Fruit fly (Drosophila melanogaster) whole organism, embryonic: ENCODE results near the gene CG17321.

Source experiments
- ATbp ChIP-seq: fragments of 200-800 bp; sonication (Bioruptor generic); optimal IDR thresholded peaks from 2 replicates; lab custom pipeline; 2017; ENCODE audit warnings: missing biosample characterization, mild to moderate bottlenecking, missing genetic modification characterization, missing genetic modification reagents
- Awh ChIP-seq: fragments of 200-800 bp; sonication (Bioruptor generic); IDR thresholded peaks from 2 replicates; pipeline ENCODE4, ENCODE4 v1.3.6; 2022; ENCODE audit warnings: missing biosample characterization, missing genetic modification characterization
- CG10431 ChIP-seq: fragments of 200-800 bp; sonication (Bioruptor generic); optimal IDR thresholded peaks from 3 replicates; lab custom pipeline; 2018; ENCODE audit warnings: missing biosample characterization, mild to moderate bottlenecking, missing genetic modification characterization
- CG10959 ChIP-seq: fragments of 200-800 bp; sonication (Bioruptor generic); IDR thresholded peaks from 2 replicates; pipeline ENCODE4 v1.3.6; 2022; ENCODE audit warnings: missing biosample characterization, missing genetic modification characterization
- CG11695 ChIP-seq: fragments of 200-800 bp; sonication (Bioruptor generic); IDR thresholded peaks from 3 replicates; pipeline ENCODE4 v1.3.6; 2022; ENCODE audit warnings: missing biosample characterization, missing genetic modification characterization
- CG13296 ChIP-seq: fragments of 200-800 bp; sonication (Bioruptor generic); optimal IDR thresholded peaks from 3 replicates; lab custom pipeline; 2018; ENCODE audit warnings: missing biosample characterization, mild to moderate bottlenecking, missing genetic modification characterization
- CG13424 ChIP-seq: fragments of 200-800 bp; sonication (Bioruptor generic); optimal IDR thresholded peaks from 2 replicates; lab custom pipeline; 2019; ENCODE audit warnings: missing biosample characterization, mild to moderate bottlenecking, missing genetic modification characterization, moderate library complexity
- CG13624 ChIP-seq: fragments of 200-800 bp; sonication (Bioruptor generic); optimal IDR thresholded peaks from 2 replicates; lab custom pipeline; 2016; ENCODE audit warnings: missing biosample characterization, missing genetic modification characterization
- CG15011 ChIP-seq: fragments of 200-800 bp; sonication (Bioruptor generic); optimal IDR thresholded peaks from 3 replicates; lab custom pipeline; 2018; ENCODE audit warnings: missing biosample characterization, mild to moderate bottlenecking, missing genetic modification characterization
- CG17359 ChIP-seq: fragments of 200-800 bp; sonication (Bioruptor generic); optimal IDR thresholded peaks from 3 replicates; lab custom pipeline; 2018; ENCODE audit warnings: missing biosample characterization, mild to moderate bottlenecking, missing genetic modification characterization, moderate library complexity
- CG17361 ChIP-seq: fragments of 200-800 bp; sonication (Bioruptor generic); IDR thresholded peaks from 3 replicates; pipeline ENCODE4 v1.3.6; 2022; ENCODE audit warnings: missing biosample characterization, missing genetic modification characterization
- CG17385 ChIP-seq: fragments of 200-800 bp; sonication (Bioruptor generic); optimal IDR thresholded peaks from 3 replicates; lab custom pipeline; 2018; ENCODE audit warnings: missing biosample characterization, mild to moderate bottlenecking, missing genetic modification characterization
- CG17802 ChIP-seq: fragments of 200-800 bp; sonication (Bioruptor generic); optimal IDR thresholded peaks from 2 replicates; lab custom pipeline; 2018; ENCODE audit warnings: missing biosample characterization, mild to moderate bottlenecking, missing genetic modification characterization, moderate library complexity
- CG31441 ChIP-seq: fragments of 200-800 bp; sonication (Bioruptor generic); IDR thresholded peaks from 2 replicates; pipeline ENCODE4 v1.3.6; 2022; ENCODE audit warnings: missing biosample characterization, missing genetic modification characterization
- CG3407 ChIP-seq: fragments of 200-800 bp; sonication (Bioruptor generic); optimal IDR thresholded peaks from 2 replicates; lab custom pipeline; 2018; ENCODE audit warnings: missing biosample characterization, mild to moderate bottlenecking, missing genetic modification characterization
- CG34376 ChIP-seq: fragments of 200-800 bp; sonication (Bioruptor generic); optimal IDR thresholded peaks from 2 replicates; lab custom pipeline; 2018; ENCODE audit warnings: missing biosample characterization, mild to moderate bottlenecking, missing genetic modification characterization
- CG3838 ChIP-seq: fragments of 200-800 bp; sonication (Bioruptor generic); optimal IDR thresholded peaks from 3 replicates; lab custom pipeline; 2016; ENCODE audit warnings: missing biosample characterization, missing genetic modification characterization
- CG5953 ChIP-seq: fragments of 200-800 bp; sonication (Bioruptor generic); IDR thresholded peaks from 2 replicates; pipeline ENCODE4 v1.3.6; 2022; ENCODE audit warnings: missing biosample characterization, missing genetic modification characterization
- CG8478 ChIP-seq: fragments of >200 bp; optimal IDR thresholded peaks from 2 replicates; lab custom pipeline; 2018
- CG8765 ChIP-seq: fragments of 200-800 bp; sonication (Bioruptor generic); IDR thresholded peaks from 2 replicates; pipeline ENCODE4 v1.3.6; 2022; ENCODE audit warnings: missing biosample characterization, missing genetic modification characterization
- CG8924 ChIP-seq: fragments of 200-800 bp; optimal IDR thresholded peaks from 3 replicates; lab custom pipeline; 2019; ENCODE audit warnings: missing biosample characterization, mild to moderate bottlenecking, missing genetic modification characterization, moderate library complexity
- CG9932 ChIP-seq: fragments of 200-800 bp; sonication (Bioruptor generic); IDR thresholded peaks from 2 replicates; pipeline ENCODE4 v1.3.6; 2022; ENCODE audit warnings: missing biosample characterization, missing genetic modification characterization
- Gsc ChIP-seq: fragments of 200-800 bp; sonication (Bioruptor generic); IDR thresholded peaks from 2 replicates; pipeline ENCODE4 v1.3.6; 2022; ENCODE audit warnings: missing biosample characterization, missing genetic modification characterization
- HLH54F ChIP-seq: fragments of 200-800 bp; sonication (Bioruptor generic); optimal IDR thresholded peaks from 3 replicates; lab custom pipeline; 2016; ENCODE audit warnings: missing biosample characterization, missing genetic modification characterization
- Hsf ChIP-seq: fragments of 200-800 bp; sonication (Bioruptor generic); optimal IDR thresholded peaks from 3 replicates; lab custom pipeline; 2016; ENCODE audit warnings: missing biosample characterization, missing genetic modification characterization
- Mrtf ChIP-seq: fragments of 200-800 bp; sonication (Bioruptor generic); IDR thresholded peaks from 3 replicates; pipeline ENCODE4 v1.3.6; 2022; ENCODE audit warnings: missing biosample characterization, missing genetic modification characterization
- NC2α ChIP-seq: fragments of 200-800 bp; sonication (Bioruptor generic); optimal IDR thresholded peaks from 2 replicates; lab custom pipeline; 2016; ENCODE audit warnings: missing biosample characterization, missing genetic modification characterization
- Nf-YC ChIP-seq: fragments of 200-800 bp; optimal IDR thresholded peaks from 3 replicates; lab custom pipeline; 2019; ENCODE audit warnings: missing biosample characterization, mild to moderate bottlenecking, missing genetic modification characterization, moderate library complexity
- Oli ChIP-seq: fragments of 200-800 bp; sonication (Bioruptor generic); optimal IDR thresholded peaks from 2 replicates; lab custom pipeline; 2018; ENCODE audit warnings: missing biosample characterization, mild to moderate bottlenecking, missing genetic modification characterization, moderate library complexity
- PHDP ChIP-seq: fragments of 200-800 bp; sonication (Bioruptor generic); optimal IDR thresholded peaks from 3 replicates; lab custom pipeline; 2018; ENCODE audit warnings: missing biosample characterization, mild to moderate bottlenecking, missing genetic modification characterization, moderate library complexity
- Side ChIP-seq: fragments of 200-800 bp; sonication (Bioruptor generic); optimal IDR thresholded peaks from 2 replicates; lab custom pipeline; 2016; ENCODE audit warnings: missing biosample characterization, missing genetic modification characterization
- az2 ChIP-seq: fragments of 200-800 bp; sonication (Bioruptor generic); optimal IDR thresholded peaks from 3 replicates; lab custom pipeline; 2016; ENCODE audit warnings: missing biosample characterization, missing genetic modification characterization
- bsh ChIP-seq, 2 experiments: fragments of 200-800 bp; sonication (Bioruptor generic); optimal IDR thresholded peaks; 2 replicates each; lab custom pipeline; 2017 to 2018; ENCODE audit warnings: mild to moderate bottlenecking in 2 of 2, missing biosample characterization in 2 of 2, missing genetic modification characterization in 2 of 2, moderate library complexity in 1 of 2
- chif ChIP-seq, 2 experiments: fragments of 200-800 bp; sonication (Bioruptor generic); optimal IDR thresholded peaks; 3 replicates each; lab custom pipeline; 2016; ENCODE audit warnings: missing biosample characterization in 2 of 2, missing genetic modification characterization in 2 of 2
- cwo ChIP-seq: fragments of 200-800 bp; sonication (Bioruptor generic); optimal IDR thresholded peaks from 3 replicates; lab custom pipeline; 2017; ENCODE audit warnings: missing biosample characterization, missing genetic modification characterization, mild to moderate bottlenecking, moderate library complexity, missing genetic modification reagents
- dmrt99B ChIP-seq: fragments of 200-800 bp; sonication (Bioruptor generic); optimal IDR thresholded peaks from 2 replicates; lab custom pipeline; 2018; ENCODE audit warnings: missing biosample characterization, mild to moderate bottlenecking, missing genetic modification characterization, moderate library complexity
- en ChIP-seq: fragments of 200-800 bp; sonication (Bioruptor generic); optimal IDR thresholded peaks from 2 replicates; lab custom pipeline; 2016; ENCODE audit warnings: missing biosample characterization, missing genetic modification characterization
- gem ChIP-seq: fragments of 200-800 bp; sonication (Bioruptor generic); optimal IDR thresholded peaks from 2 replicates; lab custom pipeline; 2019; ENCODE audit warnings: missing biosample characterization, mild to moderate bottlenecking, missing genetic modification characterization, moderate library complexity
- hkb ChIP-seq, 2 experiments: fragments of 200-800 bp in 1 of 2; fragments of >200 bp in 1 of 2; sonication (Bioruptor generic) in 1 of 2; IDR thresholded peaks in 1 of 2; optimal IDR thresholded peaks in 1 of 2; 2 replicates each; pipeline versions ENCODE4 v1.3.6 to Lab custom; 2017 to 2022; ENCODE audit warnings: missing biosample characterization in 1 of 2, missing genetic modification characterization in 1 of 2
- ind ChIP-seq: fragments of 200-800 bp; sonication (Bioruptor generic); optimal IDR thresholded peaks from 3 replicates; lab custom pipeline; 2016; ENCODE audit warnings: missing biosample characterization, missing genetic modification characterization
- insv ChIP-seq, 2 experiments: fragments of 200-800 bp; sonication (Bioruptor generic); optimal IDR thresholded peaks; 3 replicates each; lab custom pipeline; 2016 to 2018; ENCODE audit warnings: missing biosample characterization in 2 of 2, missing genetic modification characterization in 2 of 2
- mirr ChIP-seq: fragments of 200-800 bp; sonication (Bioruptor generic); optimal IDR thresholded peaks from 3 replicates; lab custom pipeline; 2018; ENCODE audit warnings: missing biosample characterization, mild to moderate bottlenecking, missing genetic modification characterization
- nerfin-1 ChIP-seq: fragments of 200-800 bp; sonication (Bioruptor generic); optimal IDR thresholded peaks from 3 replicates; lab custom pipeline; 2019; ENCODE audit warnings: missing biosample characterization, mild to moderate bottlenecking, missing genetic modification characterization, moderate library complexity
- pfk ChIP-seq: fragments of 200-800 bp; sonication (Bioruptor generic); optimal IDR thresholded peaks from 2 replicates; lab custom pipeline; 2018; ENCODE audit warnings: missing biosample characterization, mild to moderate bottlenecking, missing genetic modification characterization, moderate library complexity
- ranshi ChIP-seq: fragments of 200-800 bp; sonication (Bioruptor generic); IDR thresholded peaks from 2 replicates; pipeline ENCODE4 v1.3.6; 2022; ENCODE audit warnings: missing biosample characterization, missing genetic modification characterization
- ro ChIP-seq: fragments of 200-800 bp; sonication (Bioruptor generic); IDR thresholded peaks from 2 replicates; pipeline ENCODE4 v1.3.6; 2022; ENCODE audit warnings: missing biosample characterization, missing genetic modification characterization
- sens-2 ChIP-seq: fragments of 200-800 bp; sonication (Bioruptor generic); IDR thresholded peaks from 2 replicates; pipeline ENCODE4 v1.3.6; 2022; ENCODE audit warnings: missing biosample characterization, missing genetic modification characterization
- slp2 ChIP-seq: fragments of 200-800 bp; sonication (Bioruptor generic); optimal IDR thresholded peaks from 2 replicates; lab custom pipeline; 2016; ENCODE audit warnings: missing biosample characterization, missing genetic modification characterization
- sqz ChIP-seq: fragments of 200-800 bp; sonication (Bioruptor generic); optimal IDR thresholded peaks from 3 replicates; lab custom pipeline; 2018; ENCODE audit warnings: missing biosample characterization, mild to moderate bottlenecking, missing genetic modification characterization
- vvl ChIP-seq: fragments of 200-800 bp; sonication (Bioruptor generic); IDR thresholded peaks from 2 replicates; pipeline ENCODE4 v1.3.6; 2022; ENCODE audit warnings: missing biosample characterization, missing genetic modification characterization

Gene CG17321

dm6 chr2L:18822805-18823204 is 22.2 kb upstream of the CG17321 start (continued):
- peak; percentile 27; the same call in 1 of the 2 replicates for TF ChIP-seq CG31441
- TF ChIP-seq Side (GFP tag; lab: Kevin White, UChicago), result peak; percentile 45
- no peak for TF ChIP-seq slp2 (GFP tag; lab: Kevin White, UChicago)
- no peak for TF ChIP-seq Nf-YC (tag; lab: Kevin White, UChicago)
- TF ChIP-seq CG11695 (GFP tag; lab: Robert Waterston, UW), result peak; percentile 48; the same call in 1 of the 3 replicates
- TF ChIP-seq chif (GFP tag; optimal IDR thresholded peaks at IDR 0.05; lab: Kevin White, UChicago), result peak in 1 of 2 experiments; percentile 40
- peak; percentile 2 for TF ChIP-seq CG13296 (GFP tag; lab: Kevin White, UChicago)
- TF ChIP-seq CG10431, result peak; percentile 66
- 0 out of 2 replicates have a peak, but pooled peaks have one; percentile 38 for TF ChIP-seq sens-2 (GFP tag; lab: Robert Waterston, UW)
- TF ChIP-seq CG17361 (GFP tag; lab: Robert Waterston, UW), result peak; percentile 42; the same call in 2 of the 3 replicates
- peak; percentile 22 for TF ChIP-seq CG17385 (GFP tag; lab: Kevin White, UChicago)
- TF ChIP-seq Hsf (GFP tag; lab: Kevin White, UChicago), result no peak
- peak; percentile 80 for TF ChIP-seq ATbp (GFP tag; lab: Kevin White, UChicago)
- peak; percentile 76 for TF ChIP-seq CG3407 (GFP tag; lab: Kevin White, UChicago)
- peak; percentile 49 for TF ChIP-seq sqz (GFP tag; lab: Kevin White, UChicago)
- TF ChIP-seq cwo, result peak; percentile 81
- peak in 1 of 2 experiments; percentile 14 for TF ChIP-seq insv (GFP tag; optimal IDR thresholded peaks at IDR 0.05; lab: Kevin White, UChicago)
- no peak for TF ChIP-seq hkb (optimal IDR thresholded peaks at IDR 0.05; lab: Kevin White, UChicago)
- TF ChIP-seq hkb (GFP tag; IDR thresholded peaks at IDR 0.05; lab: Robert Waterston, UW), result peak; percentile 43; the same call in 1 of the 2 replicates
- no peak for TF ChIP-seq CG8765
- no peak for TF ChIP-seq CG17802 (tag; lab: Kevin White, UChicago)
- peak; percentile 45 for TF ChIP-seq CG15011 (GFP tag; lab: Kevin White, UChicago)
- peak; percentile 41 for TF ChIP-seq PHDP (tag; lab: Kevin White, UChicago)
- TF ChIP-seq CG34376 (GFP tag; lab: Kevin White, UChicago), result no peak
- peak; percentile 26 for TF ChIP-seq dmrt99B (tag; lab: Kevin White, UChicago)
- peak; percentile 38 for TF ChIP-seq CG13424
- TF ChIP-seq CG17359, result peak; percentile 68
- no peak for TF ChIP-seq HLH54F (GFP tag; lab: Kevin White, UChicago)
- TF ChIP-seq Mrtf (GFP tag; lab: Robert Waterston, UW), result peak; percentile 60; the same call in 1 of the 3 replicates
- peak in 1 of 2 experiments; percentile 79 for TF ChIP-seq bsh (GFP tag; optimal IDR thresholded peaks at IDR 0.05; lab: Kevin White, UChicago)
- TF ChIP-seq Oli, result peak; percentile 4
- peak; percentile 47 for TF ChIP-seq NC2α
- no peak for TF ChIP-seq ind
- peak; percentile 8 for TF ChIP-seq CG8924 (tag; lab: Kevin White, UChicago)
- TF ChIP-seq CG13624 (GFP tag; lab: Kevin White, UChicago), result no peak
- TF ChIP-seq en (GFP tag; lab: Kevin White, UChicago), result peak; percentile 2
- TF ChIP-seq CG5953, result no peak
- TF ChIP-seq Gsc (GFP tag; lab: Robert Waterston, UW), result no peak
- no peak for TF ChIP-seq CG8478 (lab: Kevin White, UChicago)
- no peak for TF ChIP-seq ro (GFP tag; lab: Robert Waterston, UW)
- TF ChIP-seq mirr (GFP tag; lab: Kevin White, UChicago), result peak; percentile 76
- TF ChIP-seq Awh (GFP tag; lab: Robert Waterston, UW), result peak; percentile 78; the same call in 1 of the 2 replicates
- TF ChIP-seq pfk, result peak; percentile 54
- TF ChIP-seq CG3838 (GFP tag; lab: Kevin White, UChicago), result peak; percentile 4
- peak; percentile 43 for TF ChIP-seq gem (tag; lab: Kevin White, UChicago)
- peak; percentile 57 for TF ChIP-seq nerfin-1 (tag; lab: Kevin White, UChicago)
- no peak for TF ChIP-seq CG9932 (GFP tag; lab: Robert Waterston, UW)
- TF ChIP-seq az2 (GFP tag; lab: Kevin White, UChicago), result no peak
- TF ChIP-seq ranshi (GFP tag; lab: Robert Waterston, UW), result peak; percentile 30; the same call in 1 of the 2 replicates
- peak; percentile 41; the same call in 1 of the 2 replicates for TF ChIP-seq CG10959 (GFP tag; lab: Robert Waterston, UW)
- TF ChIP-seq vvl (GFP tag; lab: Robert Waterston, UW), result no peak
